Fruit fly (Drosophila melanogaster) S2 (cell line): Measurements from ENCODE around the gene CG33985.

Experiments
- CG8478 ChIP-seq: fragments of >200 bp; optimal IDR thresholded peaks from 2 replicates; lab custom pipeline; 2018
- CTCF ChIP-seq, 2 experiments: fragments of >200 bp; optimal IDR thresholded peaks; 2 replicates each; lab custom pipeline; 2018

DNA sequence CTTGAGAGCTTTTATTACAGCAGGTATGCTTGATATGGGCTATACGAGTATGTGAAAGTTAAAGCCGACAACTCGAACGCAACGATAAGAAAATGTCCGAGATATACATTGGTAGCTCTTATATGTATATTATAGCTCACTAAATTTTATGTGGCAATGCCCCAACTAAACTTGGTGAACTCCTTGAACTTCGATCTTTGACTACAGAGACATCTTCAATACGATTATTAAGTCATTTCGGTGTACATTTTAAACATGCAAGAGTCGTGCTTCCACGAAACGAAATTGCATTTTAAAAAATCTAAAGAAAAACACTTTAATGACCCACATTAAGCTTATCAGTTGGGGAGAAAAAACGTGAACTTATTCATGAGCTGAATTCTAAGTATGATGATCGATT, 9.9 kb upstream of the CG33985 start:
- TF ChIP-seq CG8478 (lab: Kevin White, UChicago): no peak
- no peak for TF ChIP-seq CTCF (optimal IDR thresholded peaks at IDR 0.05; lab: Kevin White, UChicago)
